Fruit fly (Drosophila melanogaster): ENCODE results near the gene Rph.

Rph gene

DNA sequence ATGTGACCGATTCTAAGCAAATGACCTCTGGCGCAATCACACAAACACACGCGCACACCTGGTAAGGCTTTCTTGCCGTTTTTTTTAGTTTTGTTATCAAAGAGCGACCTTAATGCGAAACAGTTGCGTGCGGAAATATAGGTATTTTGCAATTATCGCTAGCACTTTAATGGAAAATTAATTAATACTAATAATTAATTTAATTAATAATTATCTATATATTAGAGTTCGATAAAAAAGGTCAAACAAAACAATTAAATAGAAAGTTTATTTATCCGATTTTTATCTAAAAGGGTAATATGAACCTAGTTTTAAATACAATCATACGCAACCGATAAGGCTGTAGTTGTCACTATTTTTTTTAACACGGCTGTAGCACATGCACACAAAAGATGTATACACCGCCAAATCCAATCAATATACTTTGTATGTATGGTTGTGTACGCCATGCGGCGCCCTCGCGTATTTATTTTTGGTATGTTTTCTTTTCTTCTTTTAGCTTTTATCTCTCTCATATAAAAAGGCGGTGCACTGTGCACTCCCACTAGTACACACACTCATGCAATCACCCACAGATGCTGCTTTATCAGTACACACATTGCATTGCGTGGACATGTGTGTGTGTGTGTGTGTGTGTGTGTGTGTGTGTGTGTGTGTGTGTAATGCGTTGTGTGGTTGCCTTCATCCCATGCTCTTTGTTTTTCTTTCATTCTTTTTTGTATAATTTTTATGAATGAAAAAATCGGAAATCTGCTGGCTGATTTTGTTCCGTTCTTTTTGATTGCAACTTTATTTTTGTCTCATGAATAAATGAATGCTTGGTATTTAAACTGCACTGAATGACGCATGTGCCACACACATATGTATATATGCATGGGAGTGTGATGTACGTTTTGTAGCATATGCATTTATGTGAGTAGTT lies 45.3 kb upstream of the Rph start (continued):
- no peak for TF ChIP-seq CG7271 (tag; optimal IDR thresholded peaks at IDR 0.05)
- TF ChIP-seq CG9437 (GFP tag; optimal IDR thresholded peaks at IDR 0.05): peak; percentile 65
- no peak for TF ChIP-seq bab2 (GFP tag; optimal IDR thresholded peaks at IDR 0.05)
- TF ChIP-seq ranshi (GFP tag; IDR thresholded peaks at IDR 0.05): no peak
- TF ChIP-seq CG10462 (GFP tag; optimal IDR thresholded peaks at IDR 0.05): peak; percentile 41
- peak; percentile 2 for TF ChIP-seq CG30020 (tag; optimal IDR thresholded peaks at IDR 0.05)
- no peak for TF ChIP-seq cas (GFP tag; IDR thresholded peaks at IDR 0.05)
- peak; percentile 58 for TF ChIP-seq CG13296 (GFP tag; optimal IDR thresholded peaks at IDR 0.05)
- no peak for TF ChIP-seq wdn (GFP tag; IDR thresholded peaks at IDR 0.05)
- TF ChIP-seq CG15696 (tag; optimal IDR thresholded peaks at IDR 0.05): peak; percentile 40
- TF ChIP-seq CG15269 (tag; optimal IDR thresholded peaks at IDR 0.05): peak; percentile 82
- no peak for TF ChIP-seq CG18764 (GFP tag; optimal IDR thresholded peaks at IDR 0.05)
- TF ChIP-seq CG31388 (GFP tag; optimal IDR thresholded peaks at IDR 0.05): no peak
- TF ChIP-seq Trl (optimal IDR thresholded peaks at IDR 0.05): no peak
- no peak for TF ChIP-seq Trl (GFP tag; optimal IDR thresholded peaks at IDR 0.05)
- TF ChIP-seq D (optimal IDR thresholded peaks at IDR 0.05): no peak
- TF ChIP-seq D (GFP tag; optimal IDR thresholded peaks at IDR 0.05): peak; percentile 47
- TF ChIP-seq inv (GFP tag; IDR thresholded peaks at IDR 0.05; ENCODE audit: partially characterized antibody): no peak
- peak; percentile 19 for TF ChIP-seq CG11723 (GFP tag; optimal IDR thresholded peaks at IDR 0.05)
- peak in 1 of 2 experiments; percentile 74 for TF ChIP-seq bsh (GFP tag; optimal IDR thresholded peaks at IDR 0.05)
- no peak for TF ChIP-seq Hmx (GFP tag; optimal IDR thresholded peaks at IDR 0.05)
- no peak for TF ChIP-seq NC2β (GFP tag; optimal IDR thresholded peaks at IDR 0.05)
- no peak for TF ChIP-seq tna (GFP tag; IDR thresholded peaks at IDR 0.05; ENCODE audit: partially characterized antibody)
- TF ChIP-seq cato (GFP tag; optimal IDR thresholded peaks at IDR 0.05; ENCODE audit: borderline replicate concordance): no peak
- no peak for TF ChIP-seq CG7786 (GFP tag; optimal IDR thresholded peaks at IDR 0.05)
- TF ChIP-seq CG17361 (GFP tag; IDR thresholded peaks at IDR 0.05): peak; percentile 87
- TF ChIP-seq dm (GFP tag; optimal IDR thresholded peaks at IDR 0.05): no peak
- TF ChIP-seq CG10979 (tag; optimal IDR thresholded peaks at IDR 0.05): peak; percentile 79
- TF ChIP-seq ase (GFP tag; IDR thresholded peaks at IDR 0.05): no peak
- no peak for TF ChIP-seq sc (optimal IDR thresholded peaks at IDR 0.05)
- peak; percentile 61 for TF ChIP-seq sc (GFP tag; optimal IDR thresholded peaks at IDR 0.05)
- no peak for TF ChIP-seq CG4328 (GFP tag; optimal IDR thresholded peaks at IDR 0.05)
- peak; percentile 37 for TF ChIP-seq ind (GFP tag; optimal IDR thresholded peaks at IDR 0.05)
- no peak for TF ChIP-seq Camta (GFP tag; optimal IDR thresholded peaks at IDR 0.05)
- TF ChIP-seq Atf3 (GFP tag; optimal IDR thresholded peaks at IDR 0.05): no peak
- TF ChIP-seq CG4282 (GFP tag; optimal IDR thresholded peaks at IDR 0.05): no peak
- 0 out of 2 replicates have a peak, but pooled peaks have one; percentile 33 for TF ChIP-seq sisA (GFP tag; IDR thresholded peaks at IDR 0.05)
- peak; percentile 72 for TF ChIP-seq CG6813 (GFP tag; optimal IDR thresholded peaks at IDR 0.05)
- TF ChIP-seq CG17802 (tag; optimal IDR thresholded peaks at IDR 0.05): no peak
- TF ChIP-seq sug (tag; optimal IDR thresholded peaks at IDR 0.05): peak; percentile 47
- peak; percentile 65 for TF ChIP-seq CG15601 (tag; optimal IDR thresholded peaks at IDR 0.05)
- no peak for TF ChIP-seq schlank (tag; optimal IDR thresholded peaks at IDR 0.05)
- no peak for TF ChIP-seq aop (GFP tag; IDR thresholded peaks at IDR 0.05)
- TF ChIP-seq Dip3 (GFP tag; optimal IDR thresholded peaks at IDR 0.05): no peak
- peak; percentile 31 for TF ChIP-seq NfI (GFP tag; optimal IDR thresholded peaks at IDR 0.05)
- no peak for TF ChIP-seq vfl (GFP tag; optimal IDR thresholded peaks at IDR 0.05)
- no peak for TF ChIP-seq ac (GFP tag; optimal IDR thresholded peaks at IDR 0.05)
- TF ChIP-seq Hsf (GFP tag; optimal IDR thresholded peaks at IDR 0.05): no peak
- no peak; the same call in 1 of the 2 replicates for TF ChIP-seq Adf1 (GFP tag; IDR thresholded peaks at IDR 0.05)
- TF ChIP-seq Doc3 (GFP tag; IDR thresholded peaks at IDR 0.05; ENCODE audit: partially characterized antibody): no peak

All from whole organism, embryonic.